Fruit fly (Drosophila melanogaster) whole organism, embryonic: ENCODE data around the gene CG14450.

ENCODE experiments used
- CG12659 ChIP-seq: fragments of 200-800 bp; sonication (Bioruptor generic); optimal IDR thresholded peaks from 3 replicates; lab custom pipeline; 2017; ENCODE audit warnings: mild to moderate bottlenecking, missing biosample characterization, missing genetic modification reagents, missing genetic modification characterization
- CG1647 ChIP-seq: fragments of 200-800 bp; sonication (Bioruptor generic); optimal IDR thresholded peaks from 3 replicates; lab custom pipeline; 2016; ENCODE audit warnings: missing biosample characterization, missing genetic modification characterization
- CG6813 ChIP-seq: fragments of 200-800 bp; sonication (Bioruptor generic); optimal IDR thresholded peaks from 2 replicates; lab custom pipeline; 2017; ENCODE audit warnings: missing biosample characterization, missing genetic modification characterization, mild to moderate bottlenecking, moderate library complexity, missing genetic modification reagents
- Lpt ChIP-seq: fragments of >200 bp; optimal IDR thresholded peaks from 2 replicates; lab custom pipeline; 2018; ENCODE audit warnings: missing biosample characterization, missing genetic modification characterization
- MTF-1 ChIP-seq: fragments of 200-800 bp; sonication (Bioruptor generic); optimal IDR thresholded peaks from 2 replicates; lab custom pipeline; 2018; ENCODE audit warnings: missing biosample characterization, mild to moderate bottlenecking, missing genetic modification characterization, borderline replicate concordance
- lab ChIP-seq: fragments of 200-800 bp; sonication (Bioruptor generic); optimal IDR thresholded peaks from 3 replicates; lab custom pipeline; 2017; ENCODE audit warnings: missing biosample characterization, missing genetic modification characterization, mild to moderate bottlenecking, moderate library complexity, missing genetic modification reagents
- maf-S ChIP-seq: fragments of 200-800 bp; sonication (Bioruptor generic); optimal IDR thresholded peaks from 2 replicates; lab custom pipeline; 2016; ENCODE audit warnings: missing biosample characterization, missing genetic modification characterization
- sna ChIP-seq: fragments of 200-800 bp; sonication (Bioruptor generic); IDR thresholded peaks from 2 replicates; pipeline ENCODE4 v1.3.6; 2022; ENCODE audit warnings: missing biosample characterization, missing genetic modification characterization; ENCODE audit not compliant: partially characterized antibody
- tna ChIP-seq: fragments of 200-800 bp; sonication (Bioruptor generic); IDR thresholded peaks from 2 replicates; pipeline ENCODE4 v1.3.6; 2022; ENCODE audit warnings: missing biosample characterization, missing genetic modification characterization; ENCODE audit not compliant: partially characterized antibody

DNA sequence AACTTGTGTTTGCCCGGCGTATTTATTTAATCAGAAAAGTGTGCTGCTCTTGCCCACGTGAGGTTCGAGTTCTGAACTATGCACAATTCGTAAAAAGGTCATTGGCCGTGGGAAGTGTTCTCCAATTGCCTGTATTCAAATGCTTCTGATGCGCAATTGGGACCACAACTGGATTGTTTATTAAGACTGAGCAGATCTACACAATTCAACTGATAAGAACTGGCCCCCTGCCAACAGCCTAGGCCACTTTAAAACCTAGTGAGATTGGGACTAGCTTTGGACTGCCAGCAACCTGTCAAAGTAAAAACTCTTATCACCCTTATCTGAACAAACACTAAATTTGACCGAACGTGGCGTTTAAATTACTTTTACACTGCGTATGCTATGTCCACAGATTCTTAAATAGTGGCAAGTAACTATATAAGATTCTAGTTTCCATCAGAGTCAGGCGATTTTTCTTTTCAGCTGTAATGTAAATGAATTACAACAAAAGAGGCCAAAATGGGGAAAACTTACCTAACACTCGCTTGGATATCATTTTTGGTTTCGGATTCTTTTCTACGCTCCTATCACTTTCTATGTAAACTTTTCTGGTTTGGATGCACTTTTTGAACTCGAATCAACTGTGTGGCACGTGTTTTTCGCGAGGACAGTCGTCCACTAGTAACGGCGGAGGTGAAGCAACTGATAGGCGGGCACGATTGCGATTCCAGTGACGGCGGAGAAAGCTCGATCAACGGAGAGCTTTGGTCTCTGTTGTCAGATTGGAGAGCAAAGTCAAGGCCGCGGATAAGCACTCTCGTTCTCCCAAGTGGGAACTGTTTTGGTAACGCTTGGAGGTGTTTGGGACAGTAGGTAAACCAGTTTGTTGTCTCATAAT, 10.4 kb upstream of the CG14450 start, which contains the start of gene CG11241:
- no peak for TF ChIP-seq maf-S (GFP tag; lab: Kevin White, UChicago)
- TF ChIP-seq CG6813 (GFP tag; lab: Kevin White, UChicago): no peak
- TF ChIP-seq lab (GFP tag; lab: Kevin White, UChicago): no peak
- TF ChIP-seq CG1647 (GFP tag; lab: Kevin White, UChicago): no peak
- no peak for TF ChIP-seq tna (GFP tag; lab: Robert Waterston, UW)
- no peak for TF ChIP-seq sna (GFP tag; lab: Robert Waterston, UW)
- no peak for TF ChIP-seq Lpt (GFP tag; lab: Kevin White, UChicago)
- TF ChIP-seq CG12659: no peak
- TF ChIP-seq MTF-1 (GFP tag; lab: Kevin White, UChicago): no peak
